Worm (Caenorhabditis elegans): Measurements from ENCODE around the gene lip-1.

Gene lip-1

ce11 chrIV:6878912-6879554 lies 36.3 kb downstream of the lip-1 start (continued):
- TF ChIP-seq nfya-1 (tag; optimal IDR thresholded peaks at IDR 0.05; ENCODE audit: insufficient read depth), result peak; percentile 82

- no peak for TF ChIP-seq nhr-28 (tag; optimal IDR thresholded peaks at IDR 0.05)
- TF ChIP-seq elt-2 (tag; optimal IDR thresholded peaks at IDR 0.05), result no peak
- TF ChIP-seq fkh-2 (tag; optimal IDR thresholded peaks at IDR 0.05), result no peak
These were observed 37.0 kb downstream of the lip-1 start for ce11 chrIV:6879666-6880210.

ce11 chrIV:6880415-6880814 lies 37.7 kb downstream of the lip-1 start:
- peak; percentile 53 for TF ChIP-seq jun-1 (tag; optimal IDR thresholded peaks at IDR 0.05)
- TF ChIP-seq R02D3.7 (tag; optimal IDR thresholded peaks at IDR 0.05), result no peak
- TF ChIP-seq mml-1 (tag; optimal IDR thresholded peaks at IDR 0.05), result no peak
- peak; percentile 4 for TF ChIP-seq pha-4 (tag; optimal IDR thresholded peaks at IDR 0.05)
- no peak for TF ChIP-seq fos-1 (tag; optimal IDR thresholded peaks at IDR 0.05)
- TF ChIP-seq elt-1 (tag; optimal IDR thresholded peaks at IDR 0.05), result no peak
- peak; percentile 97 for TF ChIP-seq pqm-1 (tag; optimal IDR thresholded peaks at IDR 0.05)
- no peak for TF ChIP-seq snpc-4 (tag; optimal IDR thresholded peaks at IDR 0.05)
- no peak for TF ChIP-seq eor-1 (tag; optimal IDR thresholded peaks at IDR 0.05)
- peak; percentile 98 for TF ChIP-seq elt-2 (tag; optimal IDR thresholded peaks at IDR 0.05)

- TF ChIP-seq snpc-4 (tag; optimal IDR thresholded peaks at IDR 0.05) (no peak), nhr-28 (tag; optimal IDR thresholded peaks at IDR 0.05) (no peak), lin-39 (tag; optimal IDR thresholded peaks at IDR 0.05) (peak; percentile 65), ceh-16 (tag; optimal IDR thresholded peaks at IDR 0.05) (no peak), pha-4 (tag; optimal IDR thresholded peaks at IDR 0.05) (peak; percentile 87), ztf-11 (tag; optimal IDR thresholded peaks at IDR 0.05) (no peak), egl-5 (tag; optimal IDR thresholded peaks at IDR 0.05) (no peak), egl-27 (tag; optimal IDR thresholded peaks at IDR 0.05) (no peak), tbx-2 (tag; optimal IDR thresholded peaks at IDR 0.05) (no peak), daf-12 (tag; optimal IDR thresholded peaks at IDR 0.05) (no peak), elt-1 (tag; optimal IDR thresholded peaks at IDR 0.05) (no peak), nhr-237 (tag; optimal IDR thresholded peaks at IDR 0.05) (no peak), nhr-43 (tag; optimal IDR thresholded peaks at IDR 0.05; ENCODE audit: poor library complexity, severe bottlenecking) (no peak), sea-2 (GFP tag; optimal IDR thresholded peaks at IDR 0.05) (no peak), nhr-12 (tag; optimal IDR thresholded peaks at IDR 0.05) (no peak), lsy-12 (tag; optimal IDR thresholded peaks at IDR 0.05) (no peak), aly-2 (tag; optimal IDR thresholded peaks at IDR 0.05) (no peak), eor-1 (tag; optimal IDR thresholded peaks at IDR 0.05) (no peak), nhr-67 (tag; optimal IDR thresholded peaks at IDR 0.05) (no peak), lin-15B (tag; optimal IDR thresholded peaks at IDR 0.05) (peak; percentile 27), elt-2 (tag; optimal IDR thresholded peaks at IDR 0.05) (no peak), unc-62 (GFP tag; optimal IDR thresholded peaks at IDR 0.05) (no peak), nhr-25 (tag; optimal IDR thresholded peaks at IDR 0.05) (no peak), nhr-23 (tag; optimal IDR thresholded peaks at IDR 0.05) (no peak), zag-1 (tag; optimal IDR thresholded peaks at IDR 0.05) (no peak), nhr-76 (tag; optimal IDR thresholded peaks at IDR 0.05) (no peak), ceh-28 (tag; optimal IDR thresholded peaks at IDR 0.05) (peak; percentile 39), fkh-10 (GFP tag; optimal IDR thresholded peaks at IDR 0.05) (peak; percentile 8), hmg-11 (tag; optimal IDR thresholded peaks at IDR 0.05) (no peak), mml-1 (tag; optimal IDR thresholded peaks at IDR 0.05) (peak; percentile 62), R02D3.7 (tag; optimal IDR thresholded peaks at IDR 0.05) (no peak), fkh-2 (tag; optimal IDR thresholded peaks at IDR 0.05) (peak; percentile 26), nhr-77 (tag; optimal IDR thresholded peaks at IDR 0.05) (no peak), ceh-82 (tag; optimal IDR thresholded peaks at IDR 0.05) (no peak), skn-1 (tag; optimal IDR thresholded peaks at IDR 0.05) (no peak), ztf-4 (tag; optimal IDR thresholded peaks at IDR 0.05) (no peak), ZK546.5 (tag; optimal IDR thresholded peaks at IDR 0.05) (no peak), elt-3 (tag; optimal IDR thresholded peaks at IDR 0.05) (no peak), fos-1 (tag; optimal IDR thresholded peaks at IDR 0.05) (no peak), ama-1 (optimal IDR thresholded peaks at IDR 0.05) (no peak), ceh-9 (tag; optimal IDR thresholded peaks at IDR 0.05) (no peak), nfya-1 (tag; optimal IDR thresholded peaks at IDR 0.05; ENCODE audit: insufficient read depth) (peak; percentile 82), mdl-1 (tag; optimal IDR thresholded peaks at IDR 0.05) (peak; percentile 32), unc-39 (tag; optimal IDR thresholded peaks at IDR 0.05) (no peak)
These were observed 38.4 kb downstream of the lip-1 start for ce11 chrIV:6881183-6881582.

All from whole organism, L3 larva.